Fruit fly (Drosophila melanogaster) whole organism, adult: Measurements from ENCODE around the gene Chsy.

Source experiments
- CG14711 ChIP-seq: fragments of 200-800 bp; sonication (Bioruptor generic); optimal IDR thresholded peaks from 2 replicates; lab custom pipeline; 2018; ENCODE audit warnings: missing biosample characterization, mild to moderate bottlenecking, missing genetic modification characterization, moderate library complexity
- CG33017 ChIP-seq: fragments of 200-800 bp; sonication (Bioruptor generic); optimal IDR thresholded peaks from 2 replicates; lab custom pipeline; 2018; ENCODE audit warnings: missing biosample characterization, mild to moderate bottlenecking, missing genetic modification characterization, moderate library complexity
- CG5204 ChIP-seq: fragments of 200-800 bp; sonication (Bioruptor generic); optimal IDR thresholded peaks from 2 replicates; lab custom pipeline; 2016; ENCODE audit warnings: missing biosample characterization, missing genetic modification characterization
- CG7045 ChIP-seq: fragments of 200-800 bp; sonication (Bioruptor generic); optimal IDR thresholded peaks from 2 replicates; lab custom pipeline; 2017; ENCODE audit warnings: missing biosample characterization, mild to moderate bottlenecking, missing genetic modification characterization
- CG7101 ChIP-seq: fragments of 200-800 bp; sonication (Bioruptor generic); optimal IDR thresholded peaks from 2 replicates; lab custom pipeline; 2018; ENCODE audit warnings: missing biosample characterization, mild to moderate bottlenecking, missing genetic modification characterization, moderate library complexity
- Crg-1 ChIP-seq: fragments of 200-800 bp; sonication (Bioruptor generic); optimal IDR thresholded peaks from 2 replicates; lab custom pipeline; 2016; ENCODE audit warnings: missing biosample characterization, missing genetic modification characterization
- bab1 ChIP-seq: fragments of 200-800 bp; sonication (Bioruptor generic); optimal IDR thresholded peaks from 3 replicates; lab custom pipeline; 2019; ENCODE audit warnings: missing biosample characterization, mild to moderate bottlenecking, missing genetic modification characterization, moderate library complexity
- kay ChIP-seq: fragments of 200-800 bp; sonication (Bioruptor generic); peaks from one replicate; lab custom pipeline; 2016; ENCODE audit warnings: missing biosample characterization, missing genetic modification characterization, borderline replicate concordance
- ovo ChIP-seq: fragments of 200-800 bp; sonication (Bioruptor generic); optimal IDR thresholded peaks from 2 replicates; lab custom pipeline; 2016; ENCODE audit warnings: missing biosample characterization, missing genetic modification characterization
- tj ChIP-seq: fragments of 200-800 bp; sonication (Bioruptor generic); optimal IDR thresholded peaks from 3 replicates; lab custom pipeline; 2017; ENCODE audit warnings: missing biosample characterization, mild to moderate bottlenecking, missing genetic modification characterization, moderate library complexity
- toe ChIP-seq: fragments of 200-800 bp; sonication (Bioruptor generic); optimal IDR thresholded peaks from 2 replicates; lab custom pipeline; 2016; ENCODE audit warnings: missing biosample characterization, missing genetic modification characterization

DNA sequence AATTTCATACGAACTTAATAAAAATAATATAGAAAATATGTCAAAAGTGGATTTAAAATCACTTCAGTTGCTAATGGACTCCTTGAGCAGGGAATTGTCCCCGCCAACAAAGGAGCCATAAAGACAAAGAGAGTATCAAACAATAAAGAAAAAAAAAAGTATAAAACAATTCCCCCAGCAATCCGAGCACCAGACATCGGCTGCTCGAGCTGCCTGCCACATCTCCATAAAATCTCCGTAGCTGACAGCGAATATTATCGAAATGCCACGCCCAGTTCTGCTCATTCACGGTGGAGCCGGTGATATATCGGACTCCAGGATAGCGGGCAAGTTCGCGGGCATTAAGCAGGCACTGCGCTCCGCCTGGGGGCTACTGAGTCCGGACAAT, 24.4 kb downstream of the Chsy start, which contains the start of gene CG7860:
- TF ChIP-seq bab1 (GFP tag; lab: Kevin White, UChicago) (no peak), ovo (GFP tag; lab: Kevin White, UChicago) (no peak), toe (GFP tag; lab: Kevin White, UChicago) (no peak), CG7101 (tag; lab: Kevin White, UChicago) (no peak), kay (GFP tag; lab: Kevin White, UChicago) (no peak), CG7045 (no peak), CG33017 (tag; lab: Kevin White, UChicago) (no peak), CG14711 (tag; lab: Kevin White, UChicago) (no peak), CG5204 (GFP tag; lab: Kevin White, UChicago) (no peak), tj (GFP tag; lab: Kevin White, UChicago) (no peak), Crg-1 (GFP tag; lab: Kevin White, UChicago) (no peak)
